Fruit fly (Drosophila melanogaster) whole organism, adult: ENCODE results near the gene CG17141.

Experiments
- CG11617 ChIP-seq: fragments of 200-800 bp; sonication (Bioruptor generic); optimal IDR thresholded peaks from 2 replicates; lab custom pipeline; 2017; ENCODE audit warnings: mild to moderate bottlenecking, missing biosample characterization, missing genetic modification reagents, missing genetic modification characterization
- CG12768 ChIP-seq: fragments of 200-800 bp; sonication (Bioruptor generic); optimal IDR thresholded peaks from 2 replicates; lab custom pipeline; 2017; ENCODE audit warnings: missing biosample characterization, missing genetic modification characterization, mild to moderate bottlenecking, moderate library complexity, missing genetic modification reagents
- CG14711 ChIP-seq: fragments of 200-800 bp; sonication (Bioruptor generic); optimal IDR thresholded peaks from 2 replicates; lab custom pipeline; 2018; ENCODE audit warnings: missing biosample characterization, mild to moderate bottlenecking, missing genetic modification characterization, moderate library complexity
- CG7101 ChIP-seq: fragments of 200-800 bp; sonication (Bioruptor generic); optimal IDR thresholded peaks from 2 replicates; lab custom pipeline; 2018; ENCODE audit warnings: missing biosample characterization, mild to moderate bottlenecking, missing genetic modification characterization, moderate library complexity
- Crg-1 ChIP-seq: fragments of 200-800 bp; sonication (Bioruptor generic); optimal IDR thresholded peaks from 2 replicates; lab custom pipeline; 2016; ENCODE audit warnings: missing biosample characterization, missing genetic modification characterization
- bab1 ChIP-seq: fragments of 200-800 bp; sonication (Bioruptor generic); optimal IDR thresholded peaks from 3 replicates; lab custom pipeline; 2019; ENCODE audit warnings: missing biosample characterization, mild to moderate bottlenecking, missing genetic modification characterization, moderate library complexity
- cnc ChIP-seq, 2 experiments: fragments of >200 bp; optimal IDR thresholded peaks; 2 replicates each; lab custom pipeline; 2017
- kay ChIP-seq: fragments of 200-800 bp; sonication (Bioruptor generic); peaks from one replicate; lab custom pipeline; 2016; ENCODE audit warnings: missing biosample characterization, missing genetic modification characterization, borderline replicate concordance
- ovo ChIP-seq: fragments of 200-800 bp; sonication (Bioruptor generic); optimal IDR thresholded peaks from 2 replicates; lab custom pipeline; 2016; ENCODE audit warnings: missing biosample characterization, missing genetic modification characterization
- pad ChIP-seq: fragments of 200-800 bp; sonication (Bioruptor generic); optimal IDR thresholded peaks from 3 replicates; lab custom pipeline; 2017; ENCODE audit warnings: missing biosample characterization, missing genetic modification characterization, mild to moderate bottlenecking, moderate library complexity, missing genetic modification reagents
- tj ChIP-seq: fragments of 200-800 bp; sonication (Bioruptor generic); optimal IDR thresholded peaks from 3 replicates; lab custom pipeline; 2017; ENCODE audit warnings: missing biosample characterization, mild to moderate bottlenecking, missing genetic modification characterization, moderate library complexity

DNA sequence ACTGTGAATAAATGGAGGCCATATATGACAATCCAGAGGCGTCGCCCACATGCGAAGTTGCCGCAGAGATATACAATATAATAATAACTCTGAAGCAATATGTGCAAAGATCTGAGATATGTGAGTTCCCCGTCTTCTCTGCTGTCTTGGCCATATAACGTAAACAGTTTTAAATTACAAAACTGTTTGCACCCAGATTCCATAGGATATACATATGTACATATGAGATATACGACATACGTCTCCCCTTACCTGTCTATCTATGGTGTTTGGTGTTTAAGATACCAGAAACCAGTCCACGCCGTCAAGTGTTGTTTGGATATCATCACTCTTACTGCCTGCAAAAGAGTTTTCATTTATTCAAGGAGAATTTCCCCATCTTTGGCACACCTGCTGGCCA is 8.9 kb upstream of the CG17141 start:
- TF ChIP-seq pad (GFP tag; lab: Kevin White, UChicago) (no peak), CG11617 (GFP tag; lab: Kevin White, UChicago) (no peak), cnc (optimal IDR thresholded peaks at IDR 0.05; lab: Kevin White, UChicago) (no peak), bab1 (GFP tag; lab: Kevin White, UChicago) (no peak), CG7101 (tag; lab: Kevin White, UChicago) (no peak), Crg-1 (GFP tag; lab: Kevin White, UChicago) (no peak), CG12768 (GFP tag; lab: Kevin White, UChicago) (no peak), ovo (GFP tag; lab: Kevin White, UChicago) (no peak), kay (GFP tag; lab: Kevin White, UChicago) (no peak), CG14711 (tag; lab: Kevin White, UChicago) (no peak), tj (GFP tag; lab: Kevin White, UChicago) (no peak)
